Worm (Caenorhabditis elegans) whole organism, early embryonic: ENCODE measurements around the gene sec-15.

Source experiments
- B0310.2 ChIP-seq: sonication (generic microtip); optimal IDR thresholded peaks from 2 replicates; lab custom pipeline; 2016; ENCODE audit warnings: mild to moderate bottlenecking, missing genetic modification characterization, missing compliant biosample characterization
- F13C5.2 ChIP-seq: sonication (generic microtip); optimal IDR thresholded peaks from 2 replicates; lab custom pipeline; 2017; ENCODE audit warnings: mild to moderate bottlenecking, missing genetic modification characterization, inconsistent platforms, missing compliant biosample characterization
- aly-1 ChIP-seq: sonication (generic microtip); optimal IDR thresholded peaks from 2 replicates; lab custom pipeline; 2016; ENCODE audit warnings: missing genetic modification characterization, missing compliant biosample characterization
- ama-1 ChIP-seq: fragments of 150-350 bp; optimal IDR thresholded peaks from 2 replicates; lab custom pipeline; 2014
- ceh-13 ChIP-seq: fragments of 200-800 bp; sonication (Bioruptor generic); optimal IDR thresholded peaks from 2 replicates; lab custom pipeline; 2018; ENCODE audit warnings: mild to moderate bottlenecking, missing genetic modification characterization, missing compliant biosample characterization
- ceh-36 ChIP-seq: sonication (generic microtip); optimal IDR thresholded peaks from 2 replicates; lab custom pipeline; 2016; ENCODE audit warnings: missing genetic modification characterization, inconsistent platforms, missing compliant biosample characterization
- ets-7 ChIP-seq: sonication (generic microtip); optimal IDR thresholded peaks from 2 replicates; lab custom pipeline; 2016; ENCODE audit warnings: missing genotype, missing genetic modification characterization, missing compliant biosample characterization
- flt-1 ChIP-seq: fragments of 200-800 bp; sonication (Bioruptor generic); IDR thresholded peaks from 2 replicates; pipeline ENCODE4 v1.3.6; 2022; ENCODE audit warnings: missing genetic modification characterization, missing compliant biosample characterization
- hmbx-1 ChIP-seq: sonication (generic microtip); optimal IDR thresholded peaks from 2 replicates; lab custom pipeline; 2016; ENCODE audit warnings: mild to moderate bottlenecking, missing genetic modification characterization, missing compliant biosample characterization
- hmg-4 ChIP-seq: fragments of 200-800 bp; sonication (Bioruptor generic); optimal IDR thresholded peaks from 2 replicates; lab custom pipeline; 2018; ENCODE audit warnings: mild to moderate bottlenecking, missing genetic modification characterization, missing compliant biosample characterization
- hnd-1 ChIP-seq: sonication (generic microtip); optimal IDR thresholded peaks from 2 replicates; lab custom pipeline; 2016; ENCODE audit warnings: missing genetic modification characterization, missing compliant biosample characterization
- pes-1 ChIP-seq: fragments of 200-800 bp; sonication (Bioruptor generic); IDR thresholded peaks from 2 replicates; pipeline ENCODE4 v1.3.6; 2022; ENCODE audit warnings: missing genetic modification reagents, missing genetic modification characterization, missing compliant biosample characterization
- scrt-1 ChIP-seq: fragments of 200-800 bp; sonication (Bioruptor generic); IDR thresholded peaks from 2 replicates; pipeline ENCODE4 v1.3.6; 2022; ENCODE audit warnings: missing genetic modification characterization, missing compliant biosample characterization
- sea-1 ChIP-seq: fragments of 200-800 bp; sonication (Bioruptor generic); conservative IDR thresholded peaks from 2 replicates; pipeline ENCODE4 v1.3.6; 2022; ENCODE audit warnings: missing genetic modification characterization, missing compliant biosample characterization
- tbx-11 ChIP-seq: fragments of 200-800 bp; sonication (Bioruptor generic); IDR thresholded peaks from 2 replicates; pipeline ENCODE4 v1.3.6; 2022; ENCODE audit warnings: missing genetic modification characterization, missing compliant biosample characterization
- tbx-37 ChIP-seq: fragments of 200-800 bp; sonication (Bioruptor generic); conservative IDR thresholded peaks from 2 replicates; pipeline ENCODE4 v1.3.6; 2022; ENCODE audit warnings: missing genetic modification reagents, missing genetic modification characterization, missing compliant biosample characterization
- tra-4 ChIP-seq: sonication (generic microtip); optimal IDR thresholded peaks from 2 replicates; lab custom pipeline; 2017; ENCODE audit warnings: missing genetic modification characterization, missing compliant biosample characterization

sec-15 gene

DNA sequence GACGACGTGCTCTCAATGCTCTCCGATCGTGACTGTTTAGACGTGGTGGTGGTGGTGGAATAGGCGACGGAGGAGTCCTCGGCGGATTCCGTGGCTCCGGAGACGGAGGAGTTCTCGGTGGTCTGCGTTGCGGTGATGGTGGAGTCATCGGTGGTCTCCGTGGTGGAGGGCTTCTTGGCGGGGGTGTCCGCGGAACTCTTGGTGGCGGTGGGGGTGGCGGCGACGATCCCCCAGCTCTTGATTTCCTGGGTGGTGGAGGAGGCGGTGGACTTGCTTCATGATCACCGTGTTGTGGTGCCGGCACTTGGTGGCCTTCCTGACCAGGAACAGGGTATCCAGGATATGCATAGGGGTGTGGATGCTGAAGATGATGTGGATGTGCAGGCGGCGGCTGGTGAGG is 30.0 kb downstream of the sec-15 start:
- TF ChIP-seq hmg-4 (GFP tag; lab: Kevin White, UChicago) (peak; percentile 30), flt-1 (GFP tag; lab: Robert Waterston, UW) (no peak)

ce11 chrX:8800983-8801382 is 34.5 kb downstream of the sec-15 start:
- no peak for TF ChIP-seq tbx-11
- TF ChIP-seq sea-1 (GFP tag; lab: Robert Waterston, UW) = no peak
- TF ChIP-seq tra-4 = no peak
- no peak for TF ChIP-seq hmg-4 (GFP tag; lab: Kevin White, UChicago)
- no peak for TF ChIP-seq aly-1 (tag; lab: Kevin White, UChicago)
- TF ChIP-seq B0310.2 (tag; lab: Kevin White, UChicago) = no peak
- TF ChIP-seq scrt-1 (GFP tag; lab: Robert Waterston, UW) = no peak
- TF ChIP-seq pes-1 (GFP tag; lab: Robert Waterston, UW) = no peak
- TF ChIP-seq flt-1 (GFP tag; lab: Robert Waterston, UW) = no peak
- TF ChIP-seq ama-1 (lab: Kevin White, UChicago) = no peak
- no peak for TF ChIP-seq tbx-37 (GFP tag; lab: Robert Waterston, UW)
- no peak for TF ChIP-seq hnd-1
- TF ChIP-seq ets-7 (tag; lab: Kevin White, UChicago) = no peak

ce11 chrX:8800355-8800754 is 35.2 kb downstream of the sec-15 start:
- TF ChIP-seq hnd-1 = no peak
- no peak for TF ChIP-seq ceh-13 (GFP tag; lab: Kevin White, UChicago)
- no peak for TF ChIP-seq hmbx-1
- TF ChIP-seq aly-1 (tag; lab: Kevin White, UChicago) = no peak
- no peak for TF ChIP-seq B0310.2 (tag; lab: Kevin White, UChicago)
- no peak for TF ChIP-seq tbx-37 (GFP tag; lab: Robert Waterston, UW)
- TF ChIP-seq pes-1 (GFP tag; lab: Robert Waterston, UW) = no peak
- TF ChIP-seq tbx-11 = no peak
- TF ChIP-seq ets-7 (tag; lab: Kevin White, UChicago) = no peak
- no peak for TF ChIP-seq ama-1 (lab: Kevin White, UChicago)

- TF ChIP-seq ets-7 (tag; lab: Kevin White, UChicago) = no peak
- no peak for TF ChIP-seq ceh-13 (GFP tag; lab: Kevin White, UChicago)
- TF ChIP-seq ceh-36 (tag; lab: Kevin White, UChicago) = no peak
- no peak for TF ChIP-seq pes-1 (GFP tag; lab: Robert Waterston, UW)
- no peak for TF ChIP-seq aly-1 (tag; lab: Kevin White, UChicago)
- TF ChIP-seq tra-4 = no peak
- TF ChIP-seq B0310.2 (tag; lab: Kevin White, UChicago) = no peak
- no peak for TF ChIP-seq sea-1 (GFP tag; lab: Robert Waterston, UW)
- no peak for TF ChIP-seq F13C5.2 (tag; lab: Kevin White, UChicago)
- no peak for TF ChIP-seq hnd-1
- no peak for TF ChIP-seq tbx-11
- TF ChIP-seq hmbx-1 = no peak
- TF ChIP-seq hmg-4 (GFP tag; lab: Kevin White, UChicago) = no peak
- no peak for TF ChIP-seq scrt-1 (GFP tag; lab: Robert Waterston, UW)
- no peak for TF ChIP-seq ama-1 (lab: Kevin White, UChicago)
- TF ChIP-seq tbx-37 (GFP tag; lab: Robert Waterston, UW) = no peak
These were observed 35.6 kb downstream of the sec-15 start for ce11 chrX:8799925-8800324.

- TF ChIP-seq flt-1 (GFP tag; lab: Robert Waterston, UW) (no peak), sea-1 (GFP tag; lab: Robert Waterston, UW) (no peak), tra-4 (no peak), tbx-11 (no peak), ama-1 (lab: Kevin White, UChicago) (no peak), hmg-4 (GFP tag; lab: Kevin White, UChicago) (no peak), B0310.2 (tag; lab: Kevin White, UChicago) (no peak), scrt-1 (GFP tag; lab: Robert Waterston, UW) (no peak)
These were observed 37.9 kb downstream of the sec-15 start for ce11 chrX:8797653-8798052.

DNA sequence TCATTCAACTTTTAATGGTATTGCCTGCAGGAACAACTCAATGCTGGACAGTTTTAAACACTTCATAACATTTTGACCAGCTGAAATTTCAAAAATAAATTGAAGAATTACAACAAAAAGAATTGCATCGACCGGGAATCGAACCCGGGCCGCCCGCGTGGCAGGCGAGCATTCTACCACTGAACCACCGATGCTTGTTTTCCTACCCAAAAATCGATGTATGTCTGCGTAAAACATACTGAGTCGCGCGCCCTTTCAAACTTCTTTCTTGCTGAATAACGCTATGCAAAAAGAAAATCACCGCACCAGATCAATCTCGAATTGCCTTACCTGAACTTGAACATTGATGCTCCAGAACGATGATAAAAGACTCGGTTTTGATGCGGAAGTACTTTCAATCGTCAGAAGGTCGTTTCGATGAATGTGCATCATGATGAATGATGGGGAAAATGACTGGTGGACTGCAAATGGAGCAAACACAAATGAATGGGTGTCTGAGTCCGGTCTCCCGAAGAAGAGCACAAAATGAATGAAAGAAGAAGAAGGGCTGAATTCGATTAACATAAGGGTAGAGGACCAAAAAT is 38.7 kb downstream of the sec-15 start, which contains the start of gene R04E5.7:
R04E5.7 (minus strand) TSS at position 564 of the 584 bp plus-strand sequence.
- TF ChIP-seq B0310.2 (tag; lab: Kevin White, UChicago) (no peak), pes-1 (GFP tag; lab: Robert Waterston, UW) (peak; percentile 72), sea-1 (GFP tag; lab: Robert Waterston, UW) (0 out of 2 replicates have a peak, but pooled peaks have one; percentile 27)

- no peak for TF ChIP-seq ama-1 (lab: Kevin White, UChicago)
- TF ChIP-seq hnd-1 = no peak
- TF ChIP-seq F13C5.2 (tag; lab: Kevin White, UChicago) = no peak
- no peak for TF ChIP-seq ceh-36 (tag; lab: Kevin White, UChicago)
- TF ChIP-seq pes-1 (GFP tag; lab: Robert Waterston, UW) = no peak
- TF ChIP-seq tra-4 = no peak
- no peak for TF ChIP-seq tbx-37 (GFP tag; lab: Robert Waterston, UW)
These were observed 43.7 kb downstream of the sec-15 start, which contains the start of gene chup-1 for ce11 chrX:8791821-8792220. TSS of gene chup-1 (plus strand) at chrX:8792160.

ce11 chrX:8790093-8790492 is 45.4 kb downstream of the sec-15 start:
- no peak for TF ChIP-seq ceh-13 (GFP tag; lab: Kevin White, UChicago)
- no peak for TF ChIP-seq pes-1 (GFP tag; lab: Robert Waterston, UW)
- no peak for TF ChIP-seq hmg-4 (GFP tag; lab: Kevin White, UChicago)
- TF ChIP-seq scrt-1 (GFP tag; lab: Robert Waterston, UW) = no peak
- no peak for TF ChIP-seq ceh-36 (tag; lab: Kevin White, UChicago)
- no peak for TF ChIP-seq tbx-37 (GFP tag; lab: Robert Waterston, UW)
- TF ChIP-seq sea-1 (GFP tag; lab: Robert Waterston, UW) = no peak
- TF ChIP-seq aly-1 (tag; lab: Kevin White, UChicago) = no peak
- TF ChIP-seq B0310.2 (tag; lab: Kevin White, UChicago) = no peak
- no peak for TF ChIP-seq F13C5.2 (tag; lab: Kevin White, UChicago)
- TF ChIP-seq ets-7 (tag; lab: Kevin White, UChicago) = no peak
- TF ChIP-seq tbx-11 = no peak
- TF ChIP-seq hnd-1 = no peak
- TF ChIP-seq flt-1 (GFP tag; lab: Robert Waterston, UW) = no peak
- TF ChIP-seq hmbx-1 = no peak
